Fruit fly (Drosophila melanogaster): ENCODE measurements around the gene CG32176.

DNA sequence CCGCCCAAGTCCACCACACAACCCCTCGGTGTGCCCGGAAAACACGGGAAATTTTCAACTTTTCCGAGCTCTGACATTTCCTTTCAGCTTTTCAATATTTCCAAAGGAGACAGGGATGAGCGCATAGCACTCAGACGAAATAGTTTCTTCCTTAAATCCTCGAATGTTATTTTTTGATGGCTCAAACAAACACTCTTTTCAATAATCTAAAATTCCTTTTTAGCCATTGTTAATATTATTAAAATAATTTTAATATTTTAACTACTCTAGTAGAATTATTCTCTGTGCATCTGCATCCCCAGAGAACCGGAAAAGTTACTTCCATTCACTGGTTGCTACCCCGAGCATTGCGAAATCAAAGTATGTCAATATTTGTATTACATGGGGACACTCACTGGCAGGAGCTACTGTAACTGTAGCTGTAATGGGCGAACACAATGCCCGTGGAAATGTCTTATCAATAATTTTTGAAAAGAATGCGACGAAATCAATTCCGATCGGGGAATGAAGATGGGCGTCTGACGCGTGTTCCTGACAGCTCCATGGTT, 24.1 kb downstream of the CG32176 start:
- no peak for TF ChIP-seq CG8119 (GFP tag; IDR thresholded peaks at IDR 0.05)
- TF ChIP-seq Gug (GFP tag; IDR thresholded peaks at IDR 0.05), result no peak
- TF ChIP-seq Eip75B (GFP tag; optimal IDR thresholded peaks at IDR 0.05), result no peak
- no peak for TF ChIP-seq Hr39 (GFP tag; optimal IDR thresholded peaks at IDR 0.05)
- no peak for TF ChIP-seq acj6 (GFP tag; optimal IDR thresholded peaks at IDR 0.05)
- TF ChIP-seq dac (GFP tag; optimal IDR thresholded peaks at IDR 0.05), result no peak
- TF ChIP-seq achi (GFP tag; optimal IDR thresholded peaks at IDR 0.05), result no peak
- no peak for TF ChIP-seq fd85E (GFP tag; optimal IDR thresholded peaks at IDR 0.05)
- no peak for TF ChIP-seq CG31627 (GFP tag; optimal IDR thresholded peaks at IDR 0.05)
- TF ChIP-seq Lpt (GFP tag; optimal IDR thresholded peaks at IDR 0.05), result no peak
- TF ChIP-seq Eip93F (GFP tag; optimal IDR thresholded peaks at IDR 0.05), result no peak
